Worm (Caenorhabditis elegans) whole organism, L4 larva: Measurements from ENCODE around the gene F58H1.3.

Experiments
- F10B5.3 ChIP-seq: sonication (generic microtip); optimal IDR thresholded peaks from 2 replicates; lab custom pipeline; 2016; ENCODE audit warnings: mild to moderate bottlenecking, missing genetic modification characterization, missing compliant biosample characterization
- F44E2.7 ChIP-seq: fragments of 200-800 bp; sonication (Bioruptor generic); IDR thresholded peaks from 2 replicates; pipeline ENCODE4 v2.1.2; 2022; ENCODE audit warnings: missing genetic modification characterization, missing compliant biosample characterization
- T20F7.1 ChIP-seq: fragments of 200-800 bp; sonication (Bioruptor generic); optimal IDR thresholded peaks from 2 replicates; lab custom pipeline; 2018; ENCODE audit warnings: mild to moderate bottlenecking, missing genetic modification characterization, missing compliant biosample characterization
- Y48G9A.11 ChIP-seq: fragments of 200-800 bp; sonication (Bioruptor generic); IDR thresholded peaks from 2 replicates; pipeline ENCODE4 v1.3.6; 2022; ENCODE audit warnings: missing genetic modification reagents, missing genetic modification characterization, missing compliant biosample characterization
- Y5F2A.4 ChIP-seq: fragments of 200-800 bp; sonication (Bioruptor generic); optimal IDR thresholded peaks from 2 replicates; lab custom pipeline; 2018; ENCODE audit warnings: mild to moderate bottlenecking, missing genetic modification characterization, missing compliant biosample characterization
- Y75B8A.6 ChIP-seq: fragments of 200-800 bp; sonication (Bioruptor generic); IDR thresholded peaks from 2 replicates; pipeline ENCODE4 v1.3.6; 2022; ENCODE audit warnings: missing genetic modification reagents, missing genetic modification characterization, missing compliant biosample characterization
- ZK546.5 ChIP-seq, 2 experiments: sonication (generic microtip); optimal IDR thresholded peaks; 2 replicates each; lab custom pipeline; 2017; ENCODE audit warnings: missing biosample characterization in 2 of 2, missing genetic modification characterization in 2 of 2
- aha-1 ChIP-seq: fragments of 150-350 bp; peaks from one replicate; lab custom pipeline; 2014; ENCODE audit warnings: missing biosample characterization, missing genetic modification characterization
- ama-1 ChIP-seq: fragments of 150-350 bp; optimal IDR thresholded peaks from 2 replicates; lab custom pipeline; 2014; ENCODE audit warnings: inconsistent platforms, mixed read lengths
- arid-1 ChIP-seq: fragments of 200-800 bp; sonication (Bioruptor generic); conservative IDR thresholded peaks from 2 replicates; pipeline ENCODE4 v1.3.6; 2022; ENCODE audit warnings: missing genetic modification reagents, missing genetic modification characterization, missing compliant biosample characterization
- attf-4 ChIP-seq: sonication (generic microtip); optimal IDR thresholded peaks from 3 replicates; lab custom pipeline; 2017; ENCODE audit warnings: missing biosample characterization, missing genetic modification characterization
- ceh-20 ChIP-seq: fragments of 200-800 bp; sonication (Bioruptor generic); IDR thresholded peaks from 2 replicates; pipeline ENCODE4 v1.3.6; 2022; ENCODE audit warnings: missing genetic modification reagents, missing genetic modification characterization, missing compliant biosample characterization
- ceh-28 ChIP-seq: fragments of 150-350 bp; optimal IDR thresholded peaks from 2 replicates; lab custom pipeline; 2014; ENCODE audit warnings: missing biosample characterization, missing genetic modification reagents, missing genetic modification characterization
- ceh-62 ChIP-seq: sonication (generic microtip); optimal IDR thresholded peaks from 2 replicates; lab custom pipeline; 2017; ENCODE audit warnings: missing biosample characterization, missing genetic modification characterization
- ceh-82 ChIP-seq: sonication (generic microtip); optimal IDR thresholded peaks from 2 replicates; lab custom pipeline; 2017; ENCODE audit warnings: missing biosample characterization, missing genetic modification characterization
- ctbp-1 ChIP-seq: fragments of 200-800 bp; sonication (Bioruptor generic); IDR thresholded peaks from 2 replicates; pipeline ENCODE4 v1.3.6; 2022; ENCODE audit warnings: missing genetic modification reagents, missing genetic modification characterization, missing compliant biosample characterization
- daf-16 ChIP-seq, 3 experiments: sonication (generic microtip); optimal IDR thresholded peaks; 2 replicates each; lab custom pipeline; 2016 to 2017; ENCODE audit warnings: missing genetic modification characterization in 3 of 3, missing genetic modification reagents in 3 of 3, mild to moderate bottlenecking in 2 of 3, missing compliant biosample characterization in 2 of 3, missing biosample characterization in 1 of 3, moderate library complexity in 1 of 3
- daf-19 ChIP-seq: fragments of 200-800 bp; sonication (Bioruptor generic); conservative IDR thresholded peaks from 2 replicates; pipeline ENCODE4 v1.3.6; 2022; ENCODE audit warnings: missing genetic modification characterization, missing compliant biosample characterization
- dmd-6 ChIP-seq: fragments of 200-800 bp; sonication (Bioruptor generic); IDR thresholded peaks from 2 replicates; pipeline ENCODE4 v1.3.6; 2022; ENCODE audit warnings: missing genetic modification reagents, missing genetic modification characterization, missing compliant biosample characterization
- dpl-1 ChIP-seq: fragments of 150-350 bp; optimal IDR thresholded peaks from 2 replicates; lab custom pipeline; 2014; ENCODE audit warnings: missing biosample characterization, missing genetic modification reagents, missing genetic modification characterization
- duxl-1 ChIP-seq: sonication (generic microtip); optimal IDR thresholded peaks from 2 replicates; lab custom pipeline; 2016; ENCODE audit warnings: mild to moderate bottlenecking, missing genetic modification characterization, moderate library complexity, missing compliant biosample characterization; ENCODE audit not compliant: poor library complexity
- egl-27 ChIP-seq: sonication (generic microtip); optimal IDR thresholded peaks from 3 replicates; lab custom pipeline; 2017; ENCODE audit warnings: missing biosample characterization, missing genetic modification reagents, missing genetic modification characterization
- egl-43 ChIP-seq: fragments of 200-800 bp; sonication (Bioruptor generic); IDR thresholded peaks from 2 replicates; pipeline ENCODE4 v1.3.6; 2022; ENCODE audit warnings: missing genetic modification reagents, missing genetic modification characterization, missing compliant biosample characterization
- fos-1 ChIP-seq: fragments of 150-350 bp; optimal IDR thresholded peaks from 2 replicates; lab custom pipeline; 2014; ENCODE audit warnings: missing biosample characterization, missing genetic modification characterization
- gei-8 ChIP-seq: fragments of 200-800 bp; sonication (Bioruptor generic); optimal IDR thresholded peaks from 2 replicates; lab custom pipeline; 2018; ENCODE audit warnings: mild to moderate bottlenecking, missing genetic modification characterization, missing compliant biosample characterization
- hlh-11 ChIP-seq: fragments of 200-800 bp; sonication (Bioruptor generic); optimal IDR thresholded peaks from 2 replicates; lab custom pipeline; 2018; ENCODE audit warnings: mild to moderate bottlenecking, missing genetic modification characterization, missing compliant biosample characterization
- hlh-30 ChIP-seq: sonication (generic microtip); optimal IDR thresholded peaks from 2 replicates; lab custom pipeline; 2017; ENCODE audit warnings: antibody characterized with exemption, mild to moderate bottlenecking, missing genetic modification characterization, missing compliant biosample characterization; ENCODE audit not compliant: insufficient read depth
- hmg-1.1 ChIP-seq: fragments of 200-800 bp; sonication (Bioruptor generic); IDR thresholded peaks from 2 replicates; pipeline ENCODE4 v1.3.6; 2022; ENCODE audit warnings: missing genetic modification reagents, missing genetic modification characterization, missing compliant biosample characterization
- lin-13 ChIP-seq: fragments of 150-350 bp; optimal IDR thresholded peaks from 2 replicates; lab custom pipeline; 2014; ENCODE audit warnings: missing biosample characterization, missing genetic modification reagents, missing genetic modification characterization
- lin-38 ChIP-seq: fragments of 200-800 bp; sonication (Bioruptor generic); IDR thresholded peaks from 2 replicates; pipeline ENCODE4 v1.3.6; 2022; ENCODE audit warnings: missing genetic modification reagents, missing genetic modification characterization, missing compliant biosample characterization
- madf-5 ChIP-seq, 2 experiments: fragments of 200-800 bp; sonication (Bioruptor generic); IDR thresholded peaks; 2 replicates each; pipeline ENCODE4 v1.3.6; 2022; ENCODE audit warnings: missing compliant biosample characterization in 2 of 2, missing genetic modification characterization in 2 of 2
- mdt-29 ChIP-seq: fragments of 200-800 bp; sonication (Bioruptor generic); IDR thresholded peaks from 2 replicates; pipeline ENCODE4 v1.3.6; 2022; ENCODE audit warnings: missing genetic modification reagents, missing genetic modification characterization, missing compliant biosample characterization
- mes-2 ChIP-seq: sonication (generic microtip); optimal IDR thresholded peaks from 2 replicates; lab custom pipeline; 2016; ENCODE audit warnings: missing genotype, mild to moderate bottlenecking, missing genetic modification characterization, missing compliant biosample characterization; ENCODE audit not compliant: poor library complexity, severe bottlenecking
- nhr-102 ChIP-seq: sonication (generic microtip); optimal IDR thresholded peaks from 2 replicates; lab custom pipeline; 2016; ENCODE audit warnings: mild to moderate bottlenecking, missing genetic modification characterization, moderate library complexity, missing compliant biosample characterization
- nhr-111 ChIP-seq: fragments of 200-800 bp; sonication (Bioruptor generic); optimal IDR thresholded peaks from 2 replicates; lab custom pipeline; 2018; ENCODE audit warnings: mild to moderate bottlenecking, missing genetic modification characterization, missing compliant biosample characterization
- nhr-237 ChIP-seq: sonication (generic microtip); optimal IDR thresholded peaks from 2 replicates; lab custom pipeline; 2017; ENCODE audit warnings: missing biosample characterization, missing genetic modification characterization
- nhr-28 ChIP-seq: fragments of 150-350 bp; optimal IDR thresholded peaks from 2 replicates; lab custom pipeline; 2014; ENCODE audit warnings: missing biosample characterization, missing genetic modification characterization
- nhr-41 ChIP-seq: fragments of 200-800 bp; sonication (Bioruptor generic); IDR thresholded peaks from 2 replicates; pipeline ENCODE4 v1.3.6; 2022; ENCODE audit warnings: missing genetic modification reagents, missing genetic modification characterization, missing compliant biosample characterization
- nhr-42 ChIP-seq: fragments of 200-800 bp; sonication (Bioruptor generic); IDR thresholded peaks from 2 replicates; pipeline ENCODE4 v1.3.6; 2022; ENCODE audit warnings: missing genetic modification characterization, missing compliant biosample characterization
- nhr-77 ChIP-seq: fragments of 150-350 bp; optimal IDR thresholded peaks from 2 replicates; lab custom pipeline; 2014; ENCODE audit warnings: missing biosample characterization, missing genetic modification characterization
- sdz-12 ChIP-seq: fragments of 200-800 bp; sonication (Bioruptor generic); optimal IDR thresholded peaks from 2 replicates; lab custom pipeline; 2018; ENCODE audit warnings: mild to moderate bottlenecking, missing genetic modification characterization, missing compliant biosample characterization
- set-16 ChIP-seq: fragments of 200-800 bp; sonication (Bioruptor generic); IDR thresholded peaks from 2 replicates; pipeline ENCODE4 v1.3.6; 2022; ENCODE audit warnings: missing genetic modification reagents, missing genetic modification characterization, missing compliant biosample characterization
- snpc-4 ChIP-seq: fragments of 150-350 bp; optimal IDR thresholded peaks from 2 replicates; lab custom pipeline; 2014; ENCODE audit warnings: missing biosample characterization, missing genetic modification characterization
- spr-3 ChIP-seq: fragments of 200-800 bp; sonication (Bioruptor generic); optimal IDR thresholded peaks from 2 replicates; lab custom pipeline; 2018; ENCODE audit warnings: mild to moderate bottlenecking, missing genetic modification characterization, missing compliant biosample characterization
- unc-130 ChIP-seq: sonication (generic microtip); optimal IDR thresholded peaks from 2 replicates; lab custom pipeline; 2016; ENCODE audit warnings: missing genetic modification reagents, missing genetic modification characterization, missing compliant biosample characterization
- zag-1 ChIP-seq: fragments of 150-350 bp; optimal IDR thresholded peaks from 2 replicates; lab custom pipeline; 2014; ENCODE audit warnings: missing biosample characterization, missing genetic modification characterization
- zfp-2 ChIP-seq: sonication (generic microtip); optimal IDR thresholded peaks from 2 replicates; lab custom pipeline; 2016; ENCODE audit warnings: mild to moderate bottlenecking, missing genetic modification characterization, missing compliant biosample characterization
- zfp-3 ChIP-seq: fragments of 200-800 bp; sonication (Bioruptor generic); conservative IDR thresholded peaks from 2 replicates; pipeline ENCODE4 v1.3.6; 2022; ENCODE audit warnings: missing genetic modification reagents, missing genetic modification characterization, missing compliant biosample characterization

F58H1.3 gene

DNA sequence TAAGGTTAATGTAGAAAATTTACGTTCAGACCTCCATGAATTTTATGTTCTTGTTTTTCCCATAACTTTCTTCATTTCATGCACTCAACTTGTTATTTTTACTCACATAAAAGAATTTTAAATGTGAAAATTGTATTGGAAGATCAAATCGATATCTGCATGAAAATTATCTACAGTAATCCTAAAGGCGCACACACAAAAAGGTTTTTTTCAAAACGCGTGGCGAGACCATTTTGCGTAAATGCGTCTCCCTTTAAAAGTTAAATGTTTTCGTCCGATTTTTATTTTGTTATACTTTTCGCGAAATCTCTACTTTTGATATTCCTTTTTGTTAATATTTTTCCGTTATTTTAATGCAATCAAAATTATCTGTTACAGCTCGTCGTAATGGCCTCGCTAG is 16.6 kb upstream of the F58H1.3 start, which contains the start of gene R31.2:
Gene R31.2, plus strand, starts transcription at position 388 of the 400 bp plus-strand sequence.
- no peak for TF ChIP-seq aha-1 (tag; lab: Kevin White, UChicago)
- TF ChIP-seq lin-38 (GFP tag; lab: Robert Waterston, UW), result no peak
- no peak for TF ChIP-seq daf-16 (GFP tag; optimal IDR thresholded peaks at IDR 0.05; lab: Kevin White, UChicago)
- no peak for TF ChIP-seq daf-16 (tag; optimal IDR thresholded peaks at IDR 0.05; lab: Kevin White, UChicago)

DNA sequence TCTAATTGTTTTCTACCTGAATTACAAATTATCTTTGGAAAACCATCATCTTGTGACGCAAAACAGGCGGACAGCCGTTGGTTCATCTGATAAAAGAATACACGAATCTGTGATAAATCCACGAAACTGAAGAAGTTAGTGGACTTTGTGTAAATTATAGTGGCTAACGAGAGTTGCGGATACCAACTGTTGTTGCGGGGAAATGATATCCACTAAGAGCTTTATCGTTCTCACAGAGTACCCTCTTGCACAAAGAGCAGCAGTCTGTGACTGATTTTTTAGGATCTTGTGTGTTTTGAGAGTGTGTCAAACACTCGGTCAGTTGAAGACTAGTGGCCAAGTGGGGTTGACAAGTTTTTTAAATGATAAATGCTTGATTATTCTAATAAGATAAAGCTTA is 14.1 kb upstream of the F58H1.3 start:
- TF ChIP-seq Y75B8A.6 (no peak), hlh-11 (tag; lab: Kevin White, UChicago) (peak; percentile 12), daf-19 (0 out of 2 replicates have a peak, but pooled peaks have one; percentile 53)

DNA sequence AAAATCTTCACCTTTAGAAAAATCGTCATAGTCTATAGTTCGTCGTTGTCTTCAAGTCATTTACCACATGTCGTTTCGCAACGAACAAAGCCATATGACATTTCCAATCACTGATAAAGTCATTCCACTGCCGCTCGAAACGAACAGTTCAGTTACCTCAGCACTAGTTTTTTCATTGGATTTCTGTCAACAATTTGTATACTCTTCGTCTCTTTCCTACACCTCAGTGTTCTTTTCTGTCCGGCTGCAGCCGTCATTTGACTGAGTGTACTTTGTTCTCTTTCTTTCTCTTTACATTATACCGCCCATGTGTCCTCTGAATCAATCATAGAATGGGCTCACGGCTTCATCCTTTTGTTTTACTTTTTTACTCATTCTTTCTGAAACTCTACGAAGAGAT is 12.5 kb upstream of the F58H1.3 start:
- no peak for TF ChIP-seq zfp-2
- TF ChIP-seq F44E2.7, result no peak
- TF ChIP-seq gei-8 (GFP tag; lab: Kevin White, UChicago), result no peak
- TF ChIP-seq T20F7.1 (GFP tag; lab: Kevin White, UChicago), result peak; percentile 23
- TF ChIP-seq mdt-29 (GFP tag; lab: Robert Waterston, UW), result no peak
- no peak for TF ChIP-seq unc-130
- no peak for TF ChIP-seq mes-2 (tag; lab: Kevin White, UChicago)
- 0 out of 2 replicates have a peak, but pooled peaks have one; percentile 51 for TF ChIP-seq Y75B8A.6
- TF ChIP-seq hlh-30 (tag; lab: Kevin White, UChicago), result peak; percentile 88
- no peak for TF ChIP-seq nhr-111 (GFP tag; lab: Kevin White, UChicago)
- peak; percentile 69 for TF ChIP-seq nhr-77 (tag; lab: Kevin White, UChicago)
- TF ChIP-seq sdz-12 (GFP tag; lab: Kevin White, UChicago), result no peak
- TF ChIP-seq zag-1 (tag; lab: Kevin White, UChicago), result no peak
- TF ChIP-seq nhr-102 (tag; lab: Kevin White, UChicago), result no peak
- TF ChIP-seq egl-43, result no peak
- peak; percentile 33; the same call in 1 of the 2 replicates for TF ChIP-seq hmg-1.1 (GFP tag; lab: Robert Waterston, UW)
- TF ChIP-seq madf-5 (GFP tag; IDR thresholded peaks at IDR 0.05; lab: Robert Waterston, UW), result no peak
- no peak for TF ChIP-seq set-16 (GFP tag; lab: Robert Waterston, UW)
- TF ChIP-seq zfp-3 (GFP tag; lab: Robert Waterston, UW), result no peak
- peak; percentile 9 for TF ChIP-seq dpl-1 (GFP tag; lab: Kevin White, UChicago)
- TF ChIP-seq ceh-28 (tag; lab: Kevin White, UChicago), result no peak
- TF ChIP-seq ZK546.5 (tag; optimal IDR thresholded peaks at IDR 0.05; lab: Kevin White, UChicago), result no peak
- no peak for TF ChIP-seq fos-1 (tag; lab: Kevin White, UChicago)
- TF ChIP-seq attf-4, result no peak
- peak; percentile 34 for TF ChIP-seq ama-1 (lab: Kevin White, UChicago)
- peak; percentile 85 for TF ChIP-seq dmd-6 (GFP tag; lab: Robert Waterston, UW)
- TF ChIP-seq egl-27 (tag; lab: Kevin White, UChicago), result no peak
- no peak for TF ChIP-seq Y48G9A.11 (GFP tag; lab: Robert Waterston, UW)
- no peak for TF ChIP-seq ceh-20 (GFP tag; lab: Robert Waterston, UW)
- no peak for TF ChIP-seq nhr-237 (tag; lab: Kevin White, UChicago)
- no peak for TF ChIP-seq Y5F2A.4
- TF ChIP-seq snpc-4, result no peak
- TF ChIP-seq F10B5.3 (tag; lab: Kevin White, UChicago), result no peak
- TF ChIP-seq lin-13 (GFP tag; lab: Kevin White, UChicago), result no peak
- no peak for TF ChIP-seq nhr-42 (GFP tag; lab: Robert Waterston, UW)
- TF ChIP-seq duxl-1, result peak; percentile 5
- no peak for TF ChIP-seq arid-1
- no peak for TF ChIP-seq ceh-82 (tag; lab: Kevin White, UChicago)
- no peak for TF ChIP-seq ceh-62 (tag; lab: Kevin White, UChicago)
- TF ChIP-seq nhr-41 (GFP tag; lab: Robert Waterston, UW), result no peak
- TF ChIP-seq nhr-28 (tag; lab: Kevin White, UChicago), result peak; percentile 84
- TF ChIP-seq spr-3 (GFP tag; lab: Kevin White, UChicago), result no peak
- TF ChIP-seq ctbp-1, result no peak
